Fruit fly (Drosophila melanogaster): Measurements from ENCODE around the gene aust.

The aust gene

DNA sequence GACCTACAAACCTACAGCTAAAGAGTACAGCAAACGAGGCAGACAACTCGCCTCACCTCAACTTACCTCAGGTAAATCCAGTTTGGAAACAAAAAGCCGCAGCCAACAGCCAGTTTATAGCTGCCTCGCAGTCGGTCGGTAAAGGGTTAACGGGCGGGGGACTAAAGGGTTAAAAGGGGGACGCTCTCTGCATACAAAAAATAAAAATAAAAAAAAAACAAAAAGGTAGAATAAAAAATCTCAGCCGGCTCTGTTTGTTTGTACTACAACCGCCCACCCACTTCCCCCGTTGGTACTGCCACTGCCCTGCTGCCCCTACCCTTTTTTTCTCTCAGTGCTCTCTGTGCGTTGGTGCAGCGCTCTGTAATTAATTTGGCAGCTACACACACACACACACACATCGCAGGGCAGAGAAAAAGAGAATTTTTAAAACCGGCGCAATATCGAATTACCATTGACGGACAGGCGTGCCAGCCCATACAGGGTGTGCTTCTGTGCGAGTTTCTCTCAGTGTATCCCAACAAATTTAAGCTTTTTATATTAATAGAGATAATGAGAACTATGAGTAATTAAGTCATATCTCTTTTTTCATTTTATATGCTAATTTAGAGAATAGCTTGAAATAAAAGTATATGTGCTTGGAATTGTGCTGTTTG, 26.4 kb downstream of the aust start (continued):
- TF ChIP-seq Antp (GFP tag; optimal IDR thresholded peaks at IDR 0.05) (no peak), HHEX (GFP tag; optimal IDR thresholded peaks at IDR 0.05) (no peak), CG4328 (GFP tag; optimal IDR thresholded peaks at IDR 0.05) (no peak), CG6854 (GFP tag; optimal IDR thresholded peaks at IDR 0.05) (no peak), crp (GFP tag; optimal IDR thresholded peaks at IDR 0.05) (no peak), usp (GFP tag; optimal IDR thresholded peaks at IDR 0.05) (no peak), phol (tag; optimal IDR thresholded peaks at IDR 0.05) (peak; percentile 24), HmgD (GFP tag; optimal IDR thresholded peaks at IDR 0.05) (no peak), hkb (optimal IDR thresholded peaks at IDR 0.05) (no peak), hkb (GFP tag; IDR thresholded peaks at IDR 0.05) (peak; percentile 80), oc (tag; optimal IDR thresholded peaks at IDR 0.05) (peak; percentile 31), nmo (GFP tag; optimal IDR thresholded peaks at IDR 0.05) (peak; percentile 38), BEAF-32 (GFP tag; optimal IDR thresholded peaks at IDR 0.05) (no peak), ATbp (GFP tag; optimal IDR thresholded peaks at IDR 0.05) (peak; percentile 19), fd3F (GFP tag; optimal IDR thresholded peaks at IDR 0.05) (no peak), CG17612 (GFP tag; IDR thresholded peaks at IDR 0.05) (0 out of 2 replicates have a peak, but pooled peaks have one; percentile 42), sd (tag; optimal IDR thresholded peaks at IDR 0.05) (no peak), CG7839 (tag; optimal IDR thresholded peaks at IDR 0.05) (peak; percentile 20), MBD-R2 (GFP tag; IDR thresholded peaks at IDR 0.05) (0 out of 2 replicates have a peak, but pooled peaks have one; percentile 19), Oaz (GFP tag; IDR thresholded peaks at IDR 0.05) (0 out of 2 replicates have a peak, but pooled peaks have one; percentile 6), bsh (GFP tag; optimal IDR thresholded peaks at IDR 0.05) (peak; percentile 12 to 65), CG18476 (GFP tag; optimal IDR thresholded peaks at IDR 0.05) (no peak), CG18011 (GFP tag; optimal IDR thresholded peaks at IDR 0.05) (no peak), CG5953 (GFP tag; IDR thresholded peaks at IDR 0.05) (peak; percentile 56; the same call in 1 of the 2 replicates), ro (GFP tag; IDR thresholded peaks at IDR 0.05) (no peak), Sox102F (GFP tag; optimal IDR thresholded peaks at IDR 0.05) (peak; percentile 45), dmrt11E (tag; optimal IDR thresholded peaks at IDR 0.05) (no peak), bcd (GFP tag; optimal IDR thresholded peaks at IDR 0.05) (peak; percentile 36), CG10654 (GFP tag; optimal IDR thresholded peaks at IDR 0.05) (no peak), Gsc (GFP tag; IDR thresholded peaks at IDR 0.05) (no peak), grau (tag; optimal IDR thresholded peaks at IDR 0.05) (peak; percentile 10), lmd (GFP tag; IDR thresholded peaks at IDR 0.05) (peak; percentile 72), CG17385 (GFP tag; optimal IDR thresholded peaks at IDR 0.05) (no peak), Atf6 (GFP tag; IDR thresholded peaks at IDR 0.05) (peak; percentile 60), Ravus (GFP tag; IDR thresholded peaks at IDR 0.05) (no peak), btn (GFP tag; optimal IDR thresholded peaks at IDR 0.05) (no peak), da (GFP tag; optimal IDR thresholded peaks at IDR 0.05) (no peak), Rx (GFP tag; IDR thresholded peaks at IDR 0.05) (peak; percentile 71), NFAT (GFP tag; IDR thresholded peaks at IDR 0.05) (peak; percentile 62; the same call in 1 of the 2 replicates), pho (GFP tag; optimal IDR thresholded peaks at IDR 0.05) (no peak), PHDP (tag; optimal IDR thresholded peaks at IDR 0.05) (peak; percentile 11), Atf-2 (GFP tag; optimal IDR thresholded peaks at IDR 0.05) (no peak), CG33213 (GFP tag; optimal IDR thresholded peaks at IDR 0.05) (no peak), CG7271 (tag; optimal IDR thresholded peaks at IDR 0.05) (no peak), klu (GFP tag; IDR thresholded peaks at IDR 0.05) (0 out of 2 replicates have a peak, but pooled peaks have one; percentile 18), Gug (GFP tag; IDR thresholded peaks at IDR 0.05) (peak; percentile 77), BtbVII (GFP tag; optimal IDR thresholded peaks at IDR 0.05) (no peak), zfh2 (GFP tag; optimal IDR thresholded peaks at IDR 0.05) (no peak), Camta (GFP tag; optimal IDR thresholded peaks at IDR 0.05) (no peak), CG14014 (GFP tag; IDR thresholded peaks at IDR 0.05) (peak; percentile 60; the same call in 1 of the 2 replicates)

All from whole organism, embryonic.